Fruit fly (Drosophila melanogaster) whole organism, adult: ENCODE results near the gene Hsp22.

Source experiments
- CG11617 ChIP-seq: fragments of 200-800 bp; sonication (Bioruptor generic); optimal IDR thresholded peaks from 2 replicates; lab custom pipeline; 2017; ENCODE audit warnings: mild to moderate bottlenecking, missing biosample characterization, missing genetic modification reagents, missing genetic modification characterization
- CG12768 ChIP-seq: fragments of 200-800 bp; sonication (Bioruptor generic); optimal IDR thresholded peaks from 2 replicates; lab custom pipeline; 2017; ENCODE audit warnings: missing biosample characterization, missing genetic modification characterization, mild to moderate bottlenecking, moderate library complexity, missing genetic modification reagents
- CG14711 ChIP-seq: fragments of 200-800 bp; sonication (Bioruptor generic); optimal IDR thresholded peaks from 2 replicates; lab custom pipeline; 2018; ENCODE audit warnings: missing biosample characterization, mild to moderate bottlenecking, missing genetic modification characterization, moderate library complexity
- CG1620 ChIP-seq: fragments of 200-800 bp; sonication (Bioruptor generic); optimal IDR thresholded peaks from 2 replicates; lab custom pipeline; 2016; ENCODE audit warnings: missing biosample characterization, missing genetic modification characterization
- CG33017 ChIP-seq: fragments of 200-800 bp; sonication (Bioruptor generic); optimal IDR thresholded peaks from 2 replicates; lab custom pipeline; 2018; ENCODE audit warnings: missing biosample characterization, mild to moderate bottlenecking, missing genetic modification characterization, moderate library complexity
- CG5204 ChIP-seq: fragments of 200-800 bp; sonication (Bioruptor generic); optimal IDR thresholded peaks from 2 replicates; lab custom pipeline; 2016; ENCODE audit warnings: missing biosample characterization, missing genetic modification characterization
- CG7045 ChIP-seq: fragments of 200-800 bp; sonication (Bioruptor generic); optimal IDR thresholded peaks from 2 replicates; lab custom pipeline; 2017; ENCODE audit warnings: missing biosample characterization, mild to moderate bottlenecking, missing genetic modification characterization
- CG7101 ChIP-seq: fragments of 200-800 bp; sonication (Bioruptor generic); optimal IDR thresholded peaks from 2 replicates; lab custom pipeline; 2018; ENCODE audit warnings: missing biosample characterization, mild to moderate bottlenecking, missing genetic modification characterization, moderate library complexity
- Clk ChIP-seq: fragments of 200-800 bp; sonication (Bioruptor generic); optimal IDR thresholded peaks from 2 replicates; lab custom pipeline; 2017; ENCODE audit warnings: missing biosample characterization, missing genetic modification characterization
- Crg-1 ChIP-seq: fragments of 200-800 bp; sonication (Bioruptor generic); optimal IDR thresholded peaks from 2 replicates; lab custom pipeline; 2016; ENCODE audit warnings: missing biosample characterization, missing genetic modification characterization
- Hr96 ChIP-seq: fragments of 200-800 bp; sonication (Bioruptor generic); optimal IDR thresholded peaks from 2 replicates; lab custom pipeline; 2016; ENCODE audit warnings: missing biosample characterization, missing genetic modification characterization
- Mnt ChIP-seq: fragments of 200-800 bp; sonication (Bioruptor generic); optimal IDR thresholded peaks from 2 replicates; lab custom pipeline; 2016; ENCODE audit warnings: missing biosample characterization, mild to moderate bottlenecking, missing genetic modification characterization
- bab1 ChIP-seq: fragments of 200-800 bp; sonication (Bioruptor generic); optimal IDR thresholded peaks from 3 replicates; lab custom pipeline; 2019; ENCODE audit warnings: missing biosample characterization, mild to moderate bottlenecking, missing genetic modification characterization, moderate library complexity
- cic ChIP-seq: fragments of 200-800 bp; sonication (Bioruptor generic); optimal IDR thresholded peaks from 2 replicates; lab custom pipeline; 2017; ENCODE audit warnings: missing biosample characterization, mild to moderate bottlenecking, missing genetic modification characterization, moderate library complexity
- cnc ChIP-seq, 2 experiments: fragments of >200 bp; optimal IDR thresholded peaks; 2 replicates each; lab custom pipeline; 2017
- kay ChIP-seq: fragments of 200-800 bp; sonication (Bioruptor generic); peaks from one replicate; lab custom pipeline; 2016; ENCODE audit warnings: missing biosample characterization, missing genetic modification characterization, borderline replicate concordance
- ovo ChIP-seq: fragments of 200-800 bp; sonication (Bioruptor generic); optimal IDR thresholded peaks from 2 replicates; lab custom pipeline; 2016; ENCODE audit warnings: missing biosample characterization, missing genetic modification characterization
- pad ChIP-seq: fragments of 200-800 bp; sonication (Bioruptor generic); optimal IDR thresholded peaks from 3 replicates; lab custom pipeline; 2017; ENCODE audit warnings: missing biosample characterization, missing genetic modification characterization, mild to moderate bottlenecking, moderate library complexity, missing genetic modification reagents
- tj ChIP-seq: fragments of 200-800 bp; sonication (Bioruptor generic); optimal IDR thresholded peaks from 3 replicates; lab custom pipeline; 2017; ENCODE audit warnings: missing biosample characterization, mild to moderate bottlenecking, missing genetic modification characterization, moderate library complexity
- toe ChIP-seq: fragments of 200-800 bp; sonication (Bioruptor generic); optimal IDR thresholded peaks from 2 replicates; lab custom pipeline; 2016; ENCODE audit warnings: missing biosample characterization, missing genetic modification characterization

The Hsp22 gene

DNA sequence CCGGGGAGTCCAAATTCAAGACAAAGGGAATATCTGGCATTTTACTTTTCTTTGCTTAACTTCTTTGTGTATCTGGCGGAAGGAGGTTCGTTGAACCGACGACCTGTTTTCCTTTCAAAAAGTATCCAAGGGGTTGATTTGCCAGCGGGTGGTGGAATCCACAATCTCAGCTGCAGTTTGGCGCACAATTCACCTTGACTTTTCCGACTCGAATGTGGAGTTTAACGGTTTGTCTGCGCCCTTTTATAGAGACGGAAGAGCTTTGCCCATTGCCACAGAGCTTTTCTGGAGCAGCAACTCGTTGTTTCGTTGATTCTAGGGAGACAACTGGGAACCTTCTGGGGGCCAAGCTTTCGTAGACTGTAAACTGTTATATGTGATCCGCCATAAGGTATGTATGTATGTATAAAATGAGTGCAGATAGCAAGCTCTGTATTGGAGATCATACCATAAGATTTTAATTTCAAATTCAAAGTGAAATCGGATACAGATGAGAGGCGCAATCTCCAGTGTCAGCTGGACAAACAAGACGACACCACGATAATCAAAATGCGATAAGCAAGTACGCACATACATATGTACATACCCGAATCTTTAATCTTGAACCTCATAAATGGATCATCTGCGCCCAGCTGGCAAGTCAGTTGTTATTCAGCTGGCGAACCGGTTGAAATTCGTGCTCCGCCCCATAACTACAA is at the start of gene Hsp22, which contains the start of the genes Hsp67Bc and CG4456:
Gene Hsp22 (plus strand): TSS at position 654 of the 698 bp plus-strand sequence.
Gene Hsp67Bc (minus strand): TSS at position 220 of the 698 bp plus-strand sequence.
Gene CG4456 (plus strand): TSS at position 445 of the 698 bp plus-strand sequence.
- no peak for TF ChIP-seq CG11617 (GFP tag; lab: Kevin White, UChicago)
- peak; percentile 19 for TF ChIP-seq ovo (GFP tag; lab: Kevin White, UChicago)
- peak; percentile 39 for TF ChIP-seq cic (GFP tag; lab: Kevin White, UChicago)
- TF ChIP-seq CG12768 (GFP tag; lab: Kevin White, UChicago), result peak; percentile 33

DNA sequence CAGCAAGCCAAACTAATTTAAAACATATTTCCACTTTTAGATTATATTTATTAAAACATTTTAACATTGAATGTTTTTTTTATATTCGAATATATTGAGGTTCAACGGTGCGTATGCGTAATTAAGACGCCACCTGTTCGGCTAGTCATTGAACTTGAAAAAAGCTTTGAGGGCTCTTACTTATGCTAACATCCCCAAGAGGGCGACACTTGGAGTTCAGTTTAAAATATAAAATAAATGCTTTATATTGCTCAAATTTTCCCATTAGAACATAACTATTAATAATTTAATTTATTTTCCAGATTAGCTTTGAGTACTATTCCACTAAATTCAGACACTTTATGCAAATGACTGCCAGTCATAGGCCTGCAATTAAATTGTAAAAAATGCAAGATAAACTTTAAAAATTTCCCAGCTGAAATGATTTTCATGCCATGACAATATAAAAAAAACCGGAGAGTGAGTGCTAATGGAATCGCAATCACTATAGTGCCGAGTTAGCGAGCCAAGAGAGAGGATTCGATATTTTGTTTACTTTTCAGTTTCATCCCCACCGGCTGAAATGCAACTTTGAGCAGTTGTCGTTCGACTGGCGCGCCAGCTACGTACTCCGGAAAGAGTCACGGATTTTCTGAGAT is 38.9 kb upstream of the Hsp22 start, which contains the start of gene PGRP-LA:
Gene PGRP-LA (plus strand): TSS at position 588 of the 638 bp plus-strand sequence.
- TF ChIP-seq pad (no peak), Hr96 (no peak), cnc (optimal IDR thresholded peaks at IDR 0.05; lab: Kevin White, UChicago) (no peak), Clk (GFP tag; lab: Kevin White, UChicago) (no peak), Mnt (GFP tag; lab: Kevin White, UChicago) (peak; percentile 3), Crg-1 (GFP tag; lab: Kevin White, UChicago) (no peak), CG5204 (GFP tag; lab: Kevin White, UChicago) (peak; percentile 23), bab1 (GFP tag; lab: Kevin White, UChicago) (no peak), kay (GFP tag; lab: Kevin White, UChicago) (peak; percentile 83), CG14711 (tag; lab: Kevin White, UChicago) (no peak), CG7101 (tag; lab: Kevin White, UChicago) (peak; percentile 29), cic (GFP tag; lab: Kevin White, UChicago) (peak; percentile 47), CG1620 (GFP tag; lab: Kevin White, UChicago) (peak; percentile 12), tj (GFP tag; lab: Kevin White, UChicago) (no peak), toe (peak; percentile 34), CG7045 (no peak), CG11617 (GFP tag; lab: Kevin White, UChicago) (no peak), CG12768 (GFP tag; lab: Kevin White, UChicago) (no peak), CG33017 (no peak), ovo (GFP tag; lab: Kevin White, UChicago) (no peak)

DNA sequence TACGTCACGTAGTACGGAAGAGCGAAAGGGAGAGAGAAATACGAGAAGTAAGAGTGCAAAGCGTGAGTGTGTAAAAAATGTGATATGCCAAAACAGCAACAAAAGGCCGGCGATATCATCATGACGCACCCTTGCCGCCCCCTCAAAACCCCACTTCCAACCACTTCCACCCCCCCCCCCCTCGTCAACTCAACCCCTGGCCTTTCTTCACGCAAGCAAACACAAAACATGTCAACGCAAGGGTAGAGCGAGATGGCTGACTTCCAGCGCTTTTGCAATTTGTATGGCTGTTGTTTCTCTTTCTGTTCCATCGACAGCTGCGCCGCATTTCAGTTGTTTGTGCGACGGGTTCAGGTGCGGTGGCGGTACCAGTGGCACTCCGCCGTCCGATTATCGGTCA is 37.0 kb upstream of the Hsp22 start:
- peak; percentile 90 for TF ChIP-seq CG12768 (GFP tag; lab: Kevin White, UChicago)
- peak; percentile 7 for TF ChIP-seq tj (GFP tag; lab: Kevin White, UChicago)
- TF ChIP-seq CG33017, result peak; percentile 38
- TF ChIP-seq Mnt (GFP tag; lab: Kevin White, UChicago), result peak; percentile 11
- TF ChIP-seq CG14711 (tag; lab: Kevin White, UChicago), result no peak
- peak in 1 of 2 experiments; percentile 52 for TF ChIP-seq cnc (optimal IDR thresholded peaks at IDR 0.05; lab: Kevin White, UChicago)
- no peak for TF ChIP-seq CG5204 (GFP tag; lab: Kevin White, UChicago)
- TF ChIP-seq Crg-1 (GFP tag; lab: Kevin White, UChicago), result no peak
- no peak for TF ChIP-seq bab1 (GFP tag; lab: Kevin White, UChicago)
- peak; percentile 41 for TF ChIP-seq ovo (GFP tag; lab: Kevin White, UChicago)
- peak; percentile 85 for TF ChIP-seq kay (GFP tag; lab: Kevin White, UChicago)
- no peak for TF ChIP-seq toe
- TF ChIP-seq CG7045, result peak; percentile 32
- TF ChIP-seq pad, result peak; percentile 59
- TF ChIP-seq cic (GFP tag; lab: Kevin White, UChicago), result peak; percentile 98
- TF ChIP-seq CG11617 (GFP tag; lab: Kevin White, UChicago), result peak; percentile 5
- TF ChIP-seq CG1620 (GFP tag; lab: Kevin White, UChicago), result no peak
- TF ChIP-seq Hr96, result no peak
- peak; percentile 6 for TF ChIP-seq Clk (GFP tag; lab: Kevin White, UChicago)
- TF ChIP-seq CG7101 (tag; lab: Kevin White, UChicago), result peak; percentile 1

DNA sequence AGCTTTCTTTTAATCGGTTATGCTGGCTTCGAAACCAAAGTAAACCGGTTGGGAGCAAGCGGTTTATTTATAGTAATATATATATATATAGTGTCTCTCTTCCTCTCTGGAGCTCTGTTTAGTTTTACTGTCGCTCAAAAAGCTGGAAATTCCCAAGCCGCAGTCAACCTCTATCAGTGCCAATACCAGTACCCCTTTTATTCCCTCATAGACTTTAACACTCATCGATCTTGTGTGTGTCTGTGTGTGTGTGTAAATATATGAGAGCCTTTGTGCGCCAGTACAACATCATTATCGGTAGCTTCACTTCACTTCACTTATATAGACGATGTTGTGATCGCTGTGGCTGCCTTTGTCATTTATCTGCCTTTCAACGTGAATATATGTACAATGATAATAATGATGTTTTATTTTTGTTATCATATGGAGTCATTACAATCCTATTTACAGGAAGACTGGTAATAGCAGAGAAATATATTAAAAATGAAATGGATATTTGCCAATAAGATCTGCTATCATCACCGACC is 34.7 kb upstream of the Hsp22 start:
- TF ChIP-seq cic (GFP tag; lab: Kevin White, UChicago) (peak; percentile 51), CG1620 (GFP tag; lab: Kevin White, UChicago) (no peak)

DNA sequence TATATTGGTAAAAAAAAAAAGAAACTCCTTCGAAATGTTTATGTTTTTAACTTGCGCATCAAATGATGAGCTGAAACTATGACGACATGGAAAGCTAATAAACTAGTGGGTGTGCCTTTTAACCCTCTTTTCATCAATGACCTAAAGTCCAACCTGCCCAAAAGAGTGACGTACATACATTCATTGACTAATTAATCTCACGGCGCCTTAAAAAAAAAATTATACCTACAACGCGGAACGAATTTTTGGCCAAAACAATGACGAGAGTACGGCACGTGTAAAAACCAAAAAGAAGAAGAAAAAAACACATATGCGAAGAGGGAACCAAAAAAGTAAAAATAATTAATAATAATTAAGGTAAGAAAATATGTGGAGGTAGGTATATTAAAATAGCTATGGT is 34.2 kb upstream of the Hsp22 start, which contains the start of gene PGRP-LC:
Gene PGRP-LC (plus strand): TSS at position 301 of the 400 bp plus-strand sequence.
- no peak for TF ChIP-seq cic (GFP tag; lab: Kevin White, UChicago)
- no peak for TF ChIP-seq ovo (GFP tag; lab: Kevin White, UChicago)
- TF ChIP-seq tj (GFP tag; lab: Kevin White, UChicago), result no peak
- TF ChIP-seq bab1 (GFP tag; lab: Kevin White, UChicago), result no peak
- TF ChIP-seq Mnt (GFP tag; lab: Kevin White, UChicago), result no peak
- no peak for TF ChIP-seq pad
- TF ChIP-seq Clk (GFP tag; lab: Kevin White, UChicago), result no peak
- TF ChIP-seq kay (GFP tag; lab: Kevin White, UChicago), result no peak
- TF ChIP-seq CG1620 (GFP tag; lab: Kevin White, UChicago), result no peak
- no peak for TF ChIP-seq CG7101 (tag; lab: Kevin White, UChicago)
